Worm (Caenorhabditis elegans): ENCODE data around the gene B0564.2.

B0564.2 gene

ce11 chrIV:13067200-13067599 is 40.3 kb upstream of the B0564.2 start, which contains the start of gene col-131:
TSS of gene col-131 (minus strand) at chrIV:13067300.
- no peak for TF ChIP-seq lin-13 (GFP tag; optimal IDR thresholded peaks at IDR 0.05)
- TF ChIP-seq unc-55 (GFP tag; optimal IDR thresholded peaks at IDR 0.05): no peak
- no peak for TF ChIP-seq R02D3.7 (tag; optimal IDR thresholded peaks at IDR 0.05)
- TF ChIP-seq ceh-82 (tag; optimal IDR thresholded peaks at IDR 0.05): no peak
- no peak for TF ChIP-seq lsy-2 (tag; optimal IDR thresholded peaks at IDR 0.05)
- no peak for TF ChIP-seq mbf-1 (tag; optimal IDR thresholded peaks at IDR 0.05)
- no peak for TF ChIP-seq sma-9 (GFP tag; optimal IDR thresholded peaks at IDR 0.05)
- TF ChIP-seq sma-9 (tag; optimal IDR thresholded peaks at IDR 0.05): no peak
- no peak for TF ChIP-seq nhr-10 (tag; optimal IDR thresholded peaks at IDR 0.05)
- no peak for TF ChIP-seq ama-1 (optimal IDR thresholded peaks at IDR 0.05)
- TF ChIP-seq ceh-16 (tag; optimal IDR thresholded peaks at IDR 0.05): no peak
- no peak for TF ChIP-seq zag-1 (tag; optimal IDR thresholded peaks at IDR 0.05)

ce11 chrIV:13068451-13068850 is 39.0 kb upstream of the B0564.2 start, which contains the start of gene scl-6:
TSS of gene scl-6 (plus strand) at chrIV:13068751.
- no peak for TF ChIP-seq sma-3 (GFP tag; optimal IDR thresholded peaks at IDR 0.05)
- no peak for TF ChIP-seq fos-1 (tag; optimal IDR thresholded peaks at IDR 0.05)
- no peak for TF ChIP-seq gmeb-1 (tag; optimal IDR thresholded peaks at IDR 0.05)
- TF ChIP-seq unc-55 (GFP tag; optimal IDR thresholded peaks at IDR 0.05): no peak
- no peak for TF ChIP-seq crh-2 (tag; optimal IDR thresholded peaks at IDR 0.05)
- no peak for TF ChIP-seq skn-1 (tag; optimal IDR thresholded peaks at IDR 0.05)
- TF ChIP-seq aly-2 (tag; optimal IDR thresholded peaks at IDR 0.05): no peak
- no peak for TF ChIP-seq sma-9 (GFP tag; optimal IDR thresholded peaks at IDR 0.05)
- TF ChIP-seq sma-9 (tag; optimal IDR thresholded peaks at IDR 0.05): no peak
- no peak for TF ChIP-seq snpc-4 (tag; optimal IDR thresholded peaks at IDR 0.05)
- no peak for TF ChIP-seq mbf-1 (tag; optimal IDR thresholded peaks at IDR 0.05)
- TF ChIP-seq elt-1 (tag; optimal IDR thresholded peaks at IDR 0.05): no peak
- TF ChIP-seq mdl-1 (tag; optimal IDR thresholded peaks at IDR 0.05): no peak

- no peak for TF ChIP-seq ceh-82 (tag; optimal IDR thresholded peaks at IDR 0.05)
- no peak for TF ChIP-seq lin-13 (GFP tag; optimal IDR thresholded peaks at IDR 0.05)
- no peak for TF ChIP-seq lin-39 (tag; optimal IDR thresholded peaks at IDR 0.05)
- TF ChIP-seq sma-3 (GFP tag; optimal IDR thresholded peaks at IDR 0.05): no peak
- no peak for TF ChIP-seq fos-1 (tag; optimal IDR thresholded peaks at IDR 0.05)
- no peak for TF ChIP-seq ztf-11 (tag; optimal IDR thresholded peaks at IDR 0.05)
- TF ChIP-seq elt-3 (tag; optimal IDR thresholded peaks at IDR 0.05): no peak
- no peak for TF ChIP-seq gmeb-1 (tag; optimal IDR thresholded peaks at IDR 0.05)
- no peak for TF ChIP-seq ama-1 (optimal IDR thresholded peaks at IDR 0.05)
- TF ChIP-seq Y55F3AM.14 (GFP tag; optimal IDR thresholded peaks at IDR 0.05): no peak
- TF ChIP-seq C34F6.9 (tag; optimal IDR thresholded peaks at IDR 0.05): no peak
- no peak for TF ChIP-seq nhr-6 (tag; optimal IDR thresholded peaks at IDR 0.05)
- TF ChIP-seq blmp-1 (tag; optimal IDR thresholded peaks at IDR 0.05; ENCODE audit: insufficient read depth): no peak
- TF ChIP-seq R02D3.7 (tag; optimal IDR thresholded peaks at IDR 0.05): no peak
- no peak for TF ChIP-seq elt-1 (tag; optimal IDR thresholded peaks at IDR 0.05)
- TF ChIP-seq nhr-77 (tag; optimal IDR thresholded peaks at IDR 0.05): no peak
Measured at ce11 chrIV:13070142-13070541, 37.3 kb upstream of the B0564.2 start, which contains the start of gene scl-7. TSS of gene scl-7 (plus strand) at chrIV:13070442.

- TF ChIP-seq ztf-4 (tag; optimal IDR thresholded peaks at IDR 0.05): no peak
- TF ChIP-seq nhr-237 (tag; optimal IDR thresholded peaks at IDR 0.05): no peak
- no peak for TF ChIP-seq zag-1 (tag; optimal IDR thresholded peaks at IDR 0.05)
- TF ChIP-seq fos-1 (tag; optimal IDR thresholded peaks at IDR 0.05): no peak
- no peak for TF ChIP-seq nhr-21 (tag; optimal IDR thresholded peaks at IDR 0.05)
- TF ChIP-seq snpc-4 (tag; optimal IDR thresholded peaks at IDR 0.05): no peak
- TF ChIP-seq elt-1 (tag; optimal IDR thresholded peaks at IDR 0.05): no peak
- no peak for TF ChIP-seq ceh-82 (tag; optimal IDR thresholded peaks at IDR 0.05)
- TF ChIP-seq nhr-23 (tag; optimal IDR thresholded peaks at IDR 0.05): no peak
- no peak for TF ChIP-seq nhr-11 (tag; optimal IDR thresholded peaks at IDR 0.05)
- TF ChIP-seq Y55F3AM.14 (GFP tag; optimal IDR thresholded peaks at IDR 0.05): no peak
- TF ChIP-seq sem-4 (tag; optimal IDR thresholded peaks at IDR 0.05): no peak
- TF ChIP-seq aly-2 (tag; optimal IDR thresholded peaks at IDR 0.05): no peak
- TF ChIP-seq nhr-12 (tag; optimal IDR thresholded peaks at IDR 0.05): no peak
- no peak for TF ChIP-seq unc-55 (GFP tag; optimal IDR thresholded peaks at IDR 0.05)
Measured at ce11 chrIV:13071445-13071844, 36.0 kb upstream of the B0564.2 start, which contains the start of gene scl-8. TSS of gene scl-8 (plus strand) at chrIV:13071745.
